Worm (Caenorhabditis elegans) whole organism, L1 larva: Measurements from ENCODE around the gene fbxl-3.

Source experiments
- blmp-1 ChIP-seq: fragments of 150-350 bp; optimal IDR thresholded peaks from 2 replicates; lab custom pipeline; 2014; ENCODE audit warnings: missing biosample characterization, missing genetic modification characterization
- dsc-1 ChIP-seq: sonication (generic microtip); optimal IDR thresholded peaks from 2 replicates; lab custom pipeline; 2016; ENCODE audit warnings: mild to moderate bottlenecking, missing genetic modification characterization, missing compliant biosample characterization
- lin-13 ChIP-seq: fragments of 150-350 bp; optimal IDR thresholded peaks from 2 replicates; lab custom pipeline; 2014; ENCODE audit warnings: missing biosample characterization, missing genetic modification reagents, missing genetic modification characterization
- nhr-12 ChIP-seq: sonication (generic microtip); optimal IDR thresholded peaks from 2 replicates; lab custom pipeline; 2017; ENCODE audit warnings: missing biosample characterization, missing genetic modification characterization
- nhr-47 ChIP-seq: sonication (generic microtip); optimal IDR thresholded peaks from 2 replicates; lab custom pipeline; 2016; ENCODE audit warnings: mild to moderate bottlenecking, missing genetic modification characterization, moderate library complexity, missing compliant biosample characterization
- swsn-7 ChIP-seq: sonication (generic microtip); optimal IDR thresholded peaks from 2 replicates; lab custom pipeline; 2016; ENCODE audit warnings: missing genetic modification characterization, missing compliant biosample characterization
- unc-130 ChIP-seq: fragments of 150-350 bp; optimal IDR thresholded peaks from 2 replicates; lab custom pipeline; 2017; ENCODE audit warnings: missing biosample characterization, missing genetic modification characterization, inconsistent platforms
- unc-62 ChIP-seq: fragments of 150-350 bp; optimal IDR thresholded peaks from 2 replicates; lab custom pipeline; 2014; ENCODE audit warnings: missing biosample characterization, missing genetic modification reagents, missing genetic modification characterization

DNA sequence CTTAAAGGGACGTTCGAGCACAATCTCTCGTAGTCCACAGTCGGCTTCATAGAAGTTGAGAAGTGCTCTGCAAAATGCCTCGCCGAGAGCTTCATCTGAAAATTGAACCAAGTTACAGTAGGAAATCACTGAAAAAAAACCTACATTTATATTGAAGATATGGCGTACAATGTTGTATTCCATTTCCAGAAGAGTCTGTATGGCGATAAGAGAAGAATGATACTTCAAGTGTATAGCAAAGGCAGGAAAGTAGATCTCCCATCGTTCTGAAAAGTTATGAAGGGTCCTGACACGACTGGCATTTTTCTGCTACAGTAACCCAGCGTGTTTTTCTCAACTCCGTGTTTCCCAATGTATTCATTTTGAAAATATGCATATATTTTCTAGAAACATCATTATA is 14.4 kb downstream of the fbxl-3 start:
- TF ChIP-seq lin-13 (GFP tag; lab: Kevin White, UChicago) (no peak), nhr-12 (tag; lab: Kevin White, UChicago) (no peak), blmp-1 (tag; lab: Kevin White, UChicago) (no peak), unc-62 (no peak), unc-130 (tag; lab: Kevin White, UChicago) (no peak), dsc-1 (no peak), swsn-7 (tag; lab: Kevin White, UChicago) (no peak), nhr-47 (no peak)
